Fruit fly (Drosophila melanogaster) whole organism: Measurements from ENCODE around the gene brv3.
"Not testable (repeated sequence)": the region's sequence is repeated elsewhere in the genome, so short reads cannot be mapped to it uniquely, and the experiment has no call there.

Experiments used
- CG8478 ChIP-seq: fragments of >200 bp; optimal IDR thresholded peaks from 2 replicates; lab custom pipeline; 2018; ENCODE audit warnings: inconsistent platforms
- Dll ChIP-seq: fragments of >200 bp; optimal IDR thresholded peaks from 2 replicates; lab custom pipeline; 2017
- EcR ChIP-seq, 2 experiments: fragments of >200 bp; optimal IDR thresholded peaks; 2 replicates each; lab custom pipeline; 2017; ENCODE audit warnings: missing biosample characterization in 2 of 2, missing genetic modification characterization in 2 of 2, missing genetic modification reagents in 2 of 2
- pan ChIP-seq: fragments of >200 bp; optimal IDR thresholded peaks from 2 replicates; lab custom pipeline; 2017
- psq ChIP-seq: fragments of >200 bp; optimal IDR thresholded peaks from 2 replicates; lab custom pipeline; 2017
- usp ChIP-seq: fragments of >200 bp; optimal IDR thresholded peaks from 2 replicates; lab custom pipeline; 2017; ENCODE audit warnings: missing biosample characterization, missing genetic modification characterization, mixed read lengths

brv3 gene

DNA sequence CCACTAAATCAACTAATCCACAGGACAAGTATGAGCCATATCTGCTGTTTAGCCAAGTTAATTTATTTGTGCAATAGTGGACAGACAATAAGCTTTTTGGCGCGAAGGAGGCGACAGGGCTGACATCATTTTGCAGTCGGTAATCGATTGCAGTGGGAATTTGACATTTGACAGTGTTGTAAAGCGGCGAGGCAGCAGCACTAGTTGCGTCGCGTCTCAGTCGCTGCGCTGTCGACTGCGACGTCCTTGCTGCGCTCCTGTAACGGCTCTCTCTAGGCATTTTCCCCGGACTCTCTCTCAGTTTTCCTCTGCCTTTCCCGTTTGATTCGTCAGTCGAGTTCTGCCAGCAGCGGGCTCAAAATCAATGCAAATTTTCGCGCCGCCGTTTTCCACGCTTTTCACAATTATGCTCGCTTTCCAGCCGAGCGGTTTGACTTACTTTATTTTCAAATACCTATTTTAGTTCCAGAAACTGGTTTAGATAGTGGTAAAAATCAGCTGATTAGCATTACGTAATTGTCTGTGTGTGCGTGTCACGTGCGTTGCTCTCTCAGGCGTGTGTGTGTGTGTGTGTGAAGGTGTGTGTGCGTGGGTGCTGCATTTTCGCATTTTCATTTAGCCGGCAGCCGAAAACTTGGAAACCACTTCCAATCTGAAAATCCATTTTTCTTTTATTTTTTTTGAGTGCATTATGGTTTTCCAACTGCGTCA, 12.6 kb upstream of the brv3 start:
- no peak for TF ChIP-seq usp (GFP tag; lab: Kevin White, UChicago)
- no peak for TF ChIP-seq CG8478 (lab: Kevin White, UChicago)
- TF ChIP-seq pan, result no peak
- no peak for TF ChIP-seq EcR (GFP tag; optimal IDR thresholded peaks at IDR 0.05; lab: Kevin White, UChicago)
- TF ChIP-seq psq (lab: Kevin White, UChicago), result no peak
- no peak for TF ChIP-seq Dll (lab: Kevin White, UChicago)

DNA sequence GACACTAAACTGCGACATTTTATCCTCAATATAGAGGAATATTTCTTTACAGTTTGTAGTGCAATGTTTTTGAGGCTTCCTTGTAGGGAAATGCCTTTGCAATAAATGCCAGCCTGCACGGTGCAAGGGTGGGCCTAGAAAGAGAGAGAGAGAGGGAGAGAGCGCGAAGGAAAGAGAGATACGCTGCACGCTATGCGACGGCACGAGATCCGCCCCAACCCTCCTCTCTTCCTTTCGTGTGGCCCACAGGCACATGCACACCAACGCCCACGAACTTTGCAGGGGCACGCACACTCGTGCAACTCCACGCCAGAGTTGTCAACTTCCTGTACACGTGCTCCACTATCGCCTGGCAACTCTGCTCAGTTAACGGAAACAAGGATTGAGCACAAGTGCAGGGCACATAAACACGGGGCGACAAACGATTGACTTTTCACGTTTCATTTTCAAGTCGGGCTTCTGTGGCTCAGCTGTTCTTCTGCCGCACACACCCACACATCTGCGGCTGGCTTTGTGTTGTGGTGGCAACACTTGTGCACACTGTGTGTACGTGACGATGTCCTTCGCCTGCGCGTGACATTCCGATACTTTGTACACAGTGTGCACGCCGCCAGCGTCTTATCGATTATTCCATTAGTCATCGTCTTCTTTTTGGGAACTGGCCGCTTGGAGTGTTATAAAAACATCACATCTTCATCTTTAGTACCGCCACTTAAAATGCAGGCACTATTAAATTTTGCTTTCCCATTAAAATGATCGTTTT, 11.8 kb upstream of the brv3 start:
- TF ChIP-seq EcR (GFP tag; optimal IDR thresholded peaks at IDR 0.05; lab: Kevin White, UChicago) (no peak), psq (lab: Kevin White, UChicago) (no peak), CG8478 (lab: Kevin White, UChicago) (no peak), usp (GFP tag; lab: Kevin White, UChicago) (no peak)

DNA sequence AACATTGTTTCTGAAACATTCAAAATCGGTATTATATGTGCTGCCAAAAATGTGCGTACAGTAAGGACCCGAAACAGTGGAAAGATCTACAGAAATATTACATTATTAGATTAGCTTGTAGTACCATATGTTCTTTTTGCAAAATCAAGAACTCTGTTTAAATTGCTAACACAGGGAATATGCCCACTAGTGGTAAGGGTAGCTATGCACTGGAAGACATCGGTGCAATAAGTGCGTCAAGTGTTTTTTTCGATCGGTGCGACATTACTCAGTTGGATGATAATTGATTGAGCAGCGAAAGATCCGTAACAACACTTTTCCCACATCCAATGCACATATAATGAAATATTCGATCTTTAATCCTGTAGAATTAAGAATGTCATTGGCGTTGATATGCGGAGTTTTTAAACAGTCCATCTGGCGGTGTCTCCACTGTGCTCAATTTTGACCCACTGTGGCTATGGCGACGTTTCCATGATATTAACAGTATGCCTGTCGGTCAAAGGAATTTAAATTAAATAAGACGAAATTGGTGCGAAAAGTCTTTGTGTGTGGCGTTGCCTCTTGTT, 10.8 kb upstream of the brv3 start:
- no peak for TF ChIP-seq usp (GFP tag; lab: Kevin White, UChicago)
- no peak for TF ChIP-seq CG8478 (lab: Kevin White, UChicago)
- no peak for TF ChIP-seq EcR (GFP tag; optimal IDR thresholded peaks at IDR 0.05; lab: Kevin White, UChicago)

DNA sequence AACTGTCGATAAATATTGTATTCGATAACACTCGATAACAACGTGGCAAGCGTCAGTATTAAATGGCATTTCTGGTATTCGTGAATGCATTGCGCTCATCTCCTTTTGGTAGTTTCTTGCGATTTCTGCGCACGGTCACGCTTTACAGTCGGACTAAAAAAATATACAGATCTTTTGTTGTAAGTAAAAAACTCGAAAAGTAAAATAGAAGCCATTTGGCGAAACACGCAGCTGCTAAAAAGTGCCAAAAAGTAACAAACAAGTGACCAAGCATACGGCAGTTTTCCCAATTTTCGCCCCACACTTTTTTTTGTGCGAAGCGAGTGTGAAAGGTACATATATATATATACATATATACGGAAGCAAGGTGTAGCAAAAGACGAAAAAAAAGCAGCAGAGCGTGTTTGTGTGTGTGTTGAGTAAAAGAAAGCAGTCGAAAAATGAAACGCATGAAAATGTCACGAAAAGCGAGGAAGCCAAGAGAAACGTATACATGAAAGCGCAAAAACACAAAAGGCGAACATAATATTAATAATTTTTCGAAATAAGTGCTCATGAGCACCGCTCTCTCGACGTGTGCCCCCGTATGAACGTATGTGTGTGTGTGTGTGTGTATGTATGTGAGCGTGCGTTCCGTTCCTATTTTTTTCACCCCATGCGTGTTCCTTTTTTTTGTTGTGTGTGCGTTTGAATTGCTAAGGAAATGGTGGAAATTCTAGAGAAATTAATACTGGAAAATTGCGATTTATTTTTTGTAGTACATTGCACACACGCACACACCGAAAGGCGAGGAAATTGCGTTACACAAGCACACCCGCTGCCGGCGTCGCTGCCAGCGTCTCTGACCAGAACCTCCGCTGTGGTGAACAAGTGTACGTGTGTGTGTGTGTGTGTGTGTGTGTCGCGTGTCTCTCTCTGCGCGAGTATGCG, 9.7 kb upstream of the brv3 start, which contains the start of gene sgg:
Gene sgg (plus strand): TSS at position 106 of the 930 bp plus-strand sequence.
- TF ChIP-seq CG8478 (lab: Kevin White, UChicago) (peak; percentile 70), usp (GFP tag; lab: Kevin White, UChicago) (no peak)

DNA sequence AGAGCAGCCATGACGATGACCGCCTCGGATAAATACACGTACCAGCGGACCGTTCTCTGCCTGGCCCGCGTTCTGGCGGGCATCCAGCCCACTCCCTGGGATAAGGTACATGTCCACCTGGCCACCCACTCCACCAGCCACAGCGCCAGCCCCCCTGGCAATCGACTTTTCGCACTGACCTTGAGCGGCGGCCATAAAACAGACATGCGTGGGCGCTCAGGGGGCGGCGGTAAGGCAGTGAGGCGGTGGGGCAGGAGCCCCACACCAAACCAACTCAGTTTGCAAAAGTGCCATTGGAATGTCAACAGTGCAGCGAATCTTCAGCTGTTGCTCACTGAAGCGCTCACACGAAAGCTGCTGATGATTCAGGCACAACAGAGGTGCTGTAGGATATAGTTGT, 634 bp upstream of the brv3 start:
- no peak for TF ChIP-seq EcR (GFP tag; optimal IDR thresholded peaks at IDR 0.05; lab: Kevin White, UChicago)
- TF ChIP-seq CG8478 (lab: Kevin White, UChicago), result no peak
- no peak for TF ChIP-seq usp (GFP tag; lab: Kevin White, UChicago)
- no peak for TF ChIP-seq psq (lab: Kevin White, UChicago)
- TF ChIP-seq Dll (lab: Kevin White, UChicago), result no peak
- no peak for TF ChIP-seq pan

DNA sequence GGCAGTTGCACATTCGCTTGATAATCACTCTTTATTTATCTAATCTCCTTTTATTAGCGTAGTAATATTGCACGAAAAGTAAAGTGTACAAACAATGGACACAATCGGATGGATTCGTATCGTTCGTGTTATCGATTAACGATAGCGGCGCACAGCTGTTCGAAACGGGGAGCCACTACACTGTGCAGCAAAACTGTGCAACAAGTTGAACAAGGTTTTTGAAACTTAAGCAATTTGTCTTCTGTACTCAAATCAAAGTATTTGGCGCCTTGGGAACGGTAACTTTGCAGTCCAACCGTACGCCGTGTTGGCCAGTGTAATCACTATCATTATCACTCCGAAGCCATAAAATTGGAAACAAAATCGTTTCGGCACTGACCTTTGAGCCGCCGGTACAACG, 4.7 kb downstream of the brv3 start, which contains the start of the genes Tsp3A and Seipin:
Gene Tsp3A (minus strand): TSS at position 88 of the 400 bp plus-strand sequence.
Gene Seipin (plus strand): TSS at position 149 of the 400 bp plus-strand sequence.
- TF ChIP-seq pan (no peak), EcR (GFP tag; optimal IDR thresholded peaks at IDR 0.05; lab: Kevin White, UChicago) (no peak), psq (lab: Kevin White, UChicago) (no peak), usp (GFP tag; lab: Kevin White, UChicago) (no peak), Dll (lab: Kevin White, UChicago) (no peak), CG8478 (lab: Kevin White, UChicago) (no peak)

DNA sequence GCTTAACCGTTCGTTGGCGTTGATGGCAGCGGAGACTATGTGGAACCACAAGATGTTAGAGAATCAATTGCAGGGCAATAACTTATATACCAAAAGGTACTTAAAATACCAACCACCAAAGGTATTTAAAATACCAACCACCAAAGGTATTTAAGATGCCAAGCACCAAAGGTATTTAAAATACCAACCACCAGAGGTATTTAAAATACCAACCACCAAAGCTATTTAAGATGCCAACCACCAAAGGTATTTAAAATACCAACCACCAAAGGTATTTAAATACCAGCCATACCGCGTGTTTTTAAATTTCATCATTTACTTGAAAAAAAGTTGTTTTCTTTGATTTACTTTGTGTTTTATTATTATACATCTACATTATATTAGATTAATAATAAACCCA, 7.0 kb downstream of the brv3 start:
- TF ChIP-seq psq (lab: Kevin White, UChicago), result no peak
- no peak for TF ChIP-seq pan
- TF ChIP-seq usp (GFP tag; lab: Kevin White, UChicago), result no peak
- no peak for TF ChIP-seq CG8478 (lab: Kevin White, UChicago)
- no peak for TF ChIP-seq Dll (lab: Kevin White, UChicago)
- no peak for TF ChIP-seq EcR (GFP tag; optimal IDR thresholded peaks at IDR 0.05; lab: Kevin White, UChicago)

DNA sequence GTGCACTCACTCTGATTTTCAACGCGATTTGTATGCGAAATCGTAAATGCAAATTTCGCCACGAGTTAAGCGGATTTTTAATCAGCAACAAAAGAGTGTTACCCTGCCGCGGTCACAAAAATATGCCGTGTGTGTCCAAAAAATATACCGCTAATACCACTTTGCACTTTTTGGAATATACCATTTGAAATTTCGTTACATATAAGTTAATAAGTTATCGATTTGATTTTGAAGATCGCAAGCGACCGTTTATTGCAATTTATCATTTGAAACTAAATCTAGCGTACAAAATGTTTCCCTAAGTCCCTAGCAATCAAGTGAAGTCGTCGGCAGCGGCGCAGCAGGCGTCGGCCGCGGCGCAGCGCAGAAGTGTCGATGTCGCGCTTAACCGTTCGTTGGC, 14.1 kb downstream of the brv3 start, which contains the start of gene eIF3g1:
Gene eIF3g1 (minus strand): TSS at position 101 of the 400 bp plus-strand sequence.
- not testable (repeated sequence) for TF ChIP-seq pan; Dll (lab: Kevin White, UChicago); CG8478 (lab: Kevin White, UChicago)

DNA sequence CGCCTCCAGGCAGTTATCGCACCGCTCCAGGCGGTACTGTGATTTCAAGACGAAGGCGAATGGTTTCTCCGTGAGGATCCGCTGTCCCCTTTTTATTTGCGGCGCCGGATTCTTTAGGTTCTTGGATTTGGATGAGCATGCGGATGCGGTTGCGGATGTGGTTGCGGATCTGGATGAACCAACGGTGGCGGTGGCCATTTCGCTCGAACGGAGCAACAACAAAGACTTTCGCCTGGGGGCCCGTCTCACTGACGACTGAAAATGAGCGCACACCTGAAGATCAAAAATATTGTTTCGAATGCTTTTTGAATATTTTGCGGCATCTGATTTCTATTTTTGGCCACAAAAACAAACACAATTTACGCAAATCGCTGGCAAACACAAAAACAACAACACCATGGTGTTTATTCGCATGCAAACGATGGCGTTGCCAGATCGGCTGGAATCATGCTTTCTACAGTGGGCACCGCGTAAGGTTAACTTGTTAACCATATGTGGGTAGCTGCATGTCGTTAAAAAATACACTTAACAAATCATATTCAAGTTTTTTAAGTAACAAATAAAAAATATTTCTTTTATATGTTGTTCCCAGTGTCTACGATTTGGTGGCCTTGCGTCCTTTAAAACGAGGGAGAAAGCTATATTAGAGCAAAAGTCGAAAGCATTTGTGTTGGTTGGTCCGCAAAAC, 15.8 kb downstream of the brv3 start, which contains the start of gene Smyd3:
Gene Smyd3 (minus strand): TSS at position 407 of the 688 bp plus-strand sequence.
- no peak for TF ChIP-seq CG8478 (lab: Kevin White, UChicago)
- TF ChIP-seq Dll (lab: Kevin White, UChicago), result no peak
- no peak for TF ChIP-seq usp (GFP tag; lab: Kevin White, UChicago)
- TF ChIP-seq psq (lab: Kevin White, UChicago), result no peak
- no peak for TF ChIP-seq EcR (GFP tag; optimal IDR thresholded peaks at IDR 0.05; lab: Kevin White, UChicago)
- no peak for TF ChIP-seq pan

DNA sequence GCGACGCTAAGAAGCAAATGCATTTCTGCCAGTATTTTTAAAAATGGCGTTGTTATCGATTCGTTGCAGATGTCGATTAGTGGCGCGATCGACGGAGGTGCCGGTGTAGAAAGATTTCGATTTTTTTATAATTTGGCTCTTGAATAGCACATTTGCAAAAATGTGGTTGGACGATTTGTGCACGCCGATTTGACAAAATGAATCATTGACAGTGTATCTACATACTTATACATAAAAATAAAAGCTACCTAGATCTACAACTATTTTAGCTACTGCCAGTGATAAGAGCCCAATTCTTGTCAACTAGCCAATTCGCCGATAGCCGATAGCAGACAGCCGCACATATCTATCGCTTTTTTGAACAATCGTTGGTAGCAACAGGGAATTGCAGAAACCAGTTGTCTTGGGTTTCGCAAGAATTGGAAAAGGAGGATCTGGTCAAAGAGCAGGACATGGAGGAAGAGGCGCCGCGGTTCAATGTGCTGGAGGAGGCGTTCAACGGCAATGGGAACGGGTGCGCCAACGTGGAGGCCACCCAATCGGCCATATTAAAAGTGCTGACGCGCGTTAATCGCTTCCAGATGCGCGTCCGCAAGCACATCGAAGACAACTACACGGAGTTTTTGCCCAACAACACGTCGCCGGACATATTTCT, 20.4 kb downstream of the brv3 start, which contains the start of the genes Klp3A and Zw10:
Gene Klp3A (minus strand): TSS at position 202 of the 655 bp plus-strand sequence.
Gene Zw10 (plus strand): TSS at position 347 of the 655 bp plus-strand sequence.
- TF ChIP-seq pan (no peak), EcR (GFP tag; optimal IDR thresholded peaks at IDR 0.05; lab: Kevin White, UChicago) (no peak), CG8478 (lab: Kevin White, UChicago) (no peak), Dll (lab: Kevin White, UChicago) (no peak), usp (GFP tag; lab: Kevin White, UChicago) (no peak), psq (lab: Kevin White, UChicago) (no peak)
